Fruit fly (Drosophila melanogaster) whole organism, pupa: ENCODE data around the gene Aven.

Experiments
- CG10348 ChIP-seq: fragments of 200-800 bp; sonication (Bioruptor generic); IDR thresholded peaks from 2 replicates; pipeline ENCODE4 v1.3.6; 2022; ENCODE audit warnings: missing biosample characterization, missing genetic modification characterization
- CG12605 ChIP-seq: fragments of 200-800 bp; sonication (Bioruptor generic); IDR thresholded peaks from 2 replicates; pipeline ENCODE4 v1.3.6; 2022; ENCODE audit warnings: missing biosample characterization, missing genetic modification characterization
- CG13204 ChIP-seq: fragments of 200-800 bp; sonication (Bioruptor generic); optimal IDR thresholded peaks from 2 replicates; lab custom pipeline; 2018; ENCODE audit warnings: missing biosample characterization, mild to moderate bottlenecking, missing genetic modification characterization, moderate library complexity
- CG14655 ChIP-seq: fragments of 200-800 bp; sonication (Bioruptor generic); optimal IDR thresholded peaks from 3 replicates; lab custom pipeline; 2017; ENCODE audit warnings: mild to moderate bottlenecking, missing biosample characterization, missing genetic modification reagents, missing genetic modification characterization
- CG15710 ChIP-seq: fragments of 200-800 bp; sonication (Bioruptor generic); optimal IDR thresholded peaks from 2 replicates; lab custom pipeline; 2018; ENCODE audit warnings: missing biosample characterization, mild to moderate bottlenecking, missing genetic modification characterization, moderate library complexity
- CG17806 ChIP-seq: fragments of 200-800 bp; sonication (Bioruptor generic); optimal IDR thresholded peaks from 2 replicates; lab custom pipeline; 2018; ENCODE audit warnings: missing biosample characterization, mild to moderate bottlenecking, missing genetic modification characterization, moderate library complexity
- CG32121 ChIP-seq: fragments of 200-800 bp; sonication (Bioruptor generic); IDR thresholded peaks from 2 replicates; pipeline ENCODE4 v1.3.6; 2022; ENCODE audit warnings: missing biosample characterization, missing genetic modification characterization
- CG34367 ChIP-seq: fragments of 200-800 bp; sonication (Bioruptor generic); optimal IDR thresholded peaks from 2 replicates; lab custom pipeline; 2018; ENCODE audit warnings: missing biosample characterization, mild to moderate bottlenecking, missing genetic modification characterization
- CG4496 ChIP-seq: fragments of 200-800 bp; sonication (Bioruptor generic); IDR thresholded peaks from 3 replicates; pipeline ENCODE4 v1.3.6; 2022; ENCODE audit warnings: missing biosample characterization, missing genetic modification characterization
- CG8159 ChIP-seq: fragments of 200-800 bp; sonication (Bioruptor generic); optimal IDR thresholded peaks from 3 replicates; lab custom pipeline; 2018; ENCODE audit warnings: missing biosample characterization, mild to moderate bottlenecking, missing genetic modification characterization, moderate library complexity
- CG8301 ChIP-seq: fragments of 200-800 bp; sonication (Bioruptor generic); optimal IDR thresholded peaks from 2 replicates; lab custom pipeline; 2018; ENCODE audit warnings: missing biosample characterization, mild to moderate bottlenecking, missing genetic modification characterization
- CG9948 ChIP-seq: fragments of 200-800 bp; sonication (Bioruptor generic); optimal IDR thresholded peaks from 2 replicates; lab custom pipeline; 2018; ENCODE audit warnings: missing biosample characterization, mild to moderate bottlenecking, missing genetic modification characterization, moderate library complexity
- D1 ChIP-seq: fragments of 200-800 bp; sonication (Bioruptor generic); optimal IDR thresholded peaks from 2 replicates; lab custom pipeline; 2018; ENCODE audit warnings: missing biosample characterization, mild to moderate bottlenecking, missing genetic modification characterization, moderate library complexity
- EcR ChIP-seq: fragments of 200-800 bp; sonication (Bioruptor generic); optimal IDR thresholded peaks from 3 replicates; lab custom pipeline; 2019; ENCODE audit warnings: missing biosample characterization, missing genetic modification characterization, mild to moderate bottlenecking, moderate library complexity, missing genetic modification reagents
- Ets98B ChIP-seq: fragments of 200-800 bp; sonication (Bioruptor generic); IDR thresholded peaks from 2 replicates; pipeline ENCODE4 v1.3.6; 2022; ENCODE audit warnings: missing biosample characterization, missing genetic modification characterization
- Pif1A ChIP-seq: fragments of 200-800 bp; sonication (Bioruptor generic); optimal IDR thresholded peaks from 3 replicates; lab custom pipeline; 2016; ENCODE audit warnings: missing biosample characterization, missing genetic modification characterization
- Pif1B ChIP-seq: fragments of 200-800 bp; sonication (Bioruptor generic); optimal IDR thresholded peaks from 3 replicates; lab custom pipeline; 2016; ENCODE audit warnings: missing biosample characterization, missing genetic modification characterization
- Snoo ChIP-seq: fragments of 200-800 bp; sonication (Bioruptor generic); optimal IDR thresholded peaks from 3 replicates; lab custom pipeline; 2017; ENCODE audit warnings: missing biosample characterization, mild to moderate bottlenecking, missing genetic modification characterization, inconsistent platforms
- fd96Ca ChIP-seq: fragments of 200-800 bp; sonication (Bioruptor generic); IDR thresholded peaks from 3 replicates; pipeline ENCODE4 v1.3.6; 2022; ENCODE audit warnings: missing biosample characterization, missing genetic modification characterization
- gl ChIP-seq: fragments of 200-800 bp; sonication (Bioruptor generic); optimal IDR thresholded peaks from 2 replicates; lab custom pipeline; 2018; ENCODE audit warnings: missing biosample characterization, mild to moderate bottlenecking, missing genetic modification characterization
- rn ChIP-seq: fragments of 200-800 bp; sonication (Bioruptor generic); IDR thresholded peaks from 2 replicates; pipeline ENCODE4 v1.3.6; 2022; ENCODE audit warnings: missing biosample characterization, missing genetic modification characterization

Aven gene

dm6 chrX:12673833-12674541 is 44.5 kb upstream of the Aven start:
- TF ChIP-seq CG8301 (tag; lab: Kevin White, UChicago) (peak; percentile 47), Pif1B (GFP tag; lab: Kevin White, UChicago) (peak; percentile 32), CG8159 (tag; lab: Kevin White, UChicago) (peak; percentile 45), CG9948 (tag; lab: Kevin White, UChicago) (peak; percentile 28), CG12605 (no peak), CG13204 (GFP tag; lab: Kevin White, UChicago) (peak; percentile 65), CG32121 (GFP tag; lab: Robert Waterston, UW) (no peak), CG10348 (no peak), EcR (peak; percentile 75), rn (GFP tag; lab: Robert Waterston, UW) (no peak), CG15710 (peak; percentile 53), CG14655 (GFP tag; lab: Kevin White, UChicago) (peak; percentile 69), Pif1A (GFP tag; lab: Kevin White, UChicago) (peak; percentile 27), Snoo (tag; lab: Kevin White, UChicago) (peak; percentile 44), D1 (tag; lab: Kevin White, UChicago) (no peak), Ets98B (GFP tag; lab: Robert Waterston, UW) (peak; percentile 31), gl (tag; lab: Kevin White, UChicago) (peak; percentile 74), CG4496 (peak; percentile 69), CG34367 (tag; lab: Kevin White, UChicago) (peak; percentile 51), CG17806 (tag; lab: Kevin White, UChicago) (peak; percentile 36), fd96Ca (GFP tag; lab: Robert Waterston, UW) (no peak)

dm6 chrX:12672317-12673172 is 43.1 kb upstream of the Aven start:
- TF ChIP-seq CG17806 (tag; lab: Kevin White, UChicago) = peak; percentile 43
- TF ChIP-seq CG8301 (tag; lab: Kevin White, UChicago) = peak; percentile 14
- TF ChIP-seq CG9948 (tag; lab: Kevin White, UChicago) = peak; percentile 36
- peak; percentile 55 for TF ChIP-seq CG8159 (tag; lab: Kevin White, UChicago)
- TF ChIP-seq Snoo (tag; lab: Kevin White, UChicago) = peak; percentile 4
- TF ChIP-seq CG14655 (GFP tag; lab: Kevin White, UChicago) = peak; percentile 12
- TF ChIP-seq CG13204 (GFP tag; lab: Kevin White, UChicago) = peak; percentile 78
- TF ChIP-seq CG34367 (tag; lab: Kevin White, UChicago) = peak; percentile 59
- TF ChIP-seq D1 (tag; lab: Kevin White, UChicago) = no peak
- no peak for TF ChIP-seq rn (GFP tag; lab: Robert Waterston, UW)
- peak; percentile 21; the same call in 2 of the 3 replicates for TF ChIP-seq fd96Ca (GFP tag; lab: Robert Waterston, UW)
- peak; percentile 36; the same call in 1 of the 2 replicates for TF ChIP-seq CG32121 (GFP tag; lab: Robert Waterston, UW)
- TF ChIP-seq CG10348 = no peak
- peak; percentile 83 for TF ChIP-seq gl (tag; lab: Kevin White, UChicago)
- peak; percentile 44; the same call in 1 of the 2 replicates for TF ChIP-seq Ets98B (GFP tag; lab: Robert Waterston, UW)
- peak; percentile 57 for TF ChIP-seq CG15710
- TF ChIP-seq Pif1B (GFP tag; lab: Kevin White, UChicago) = peak; percentile 41
- peak; percentile 76 for TF ChIP-seq EcR
- peak; percentile 52 for TF ChIP-seq CG4496
- TF ChIP-seq CG12605 = peak; percentile 76
- peak; percentile 51 for TF ChIP-seq Pif1A (GFP tag; lab: Kevin White, UChicago)

dm6 chrX:12670530-12671285 is 41.3 kb upstream of the Aven start:
- TF ChIP-seq Ets98B (GFP tag; lab: Robert Waterston, UW) = no peak

dm6 chrX:12669659-12670488 is 40.4 kb upstream of the Aven start:
- peak; percentile 66 for TF ChIP-seq CG8301 (tag; lab: Kevin White, UChicago)
- peak; percentile 56 for TF ChIP-seq Snoo (tag; lab: Kevin White, UChicago)
- peak; percentile 33; the same call in 1 of the 2 replicates for TF ChIP-seq CG12605
- peak; percentile 73 for TF ChIP-seq gl (tag; lab: Kevin White, UChicago)
- TF ChIP-seq CG34367 (tag; lab: Kevin White, UChicago) = peak; percentile 53
- TF ChIP-seq CG4496 = peak; percentile 80
- peak; percentile 25 for TF ChIP-seq D1 (tag; lab: Kevin White, UChicago)
- peak; percentile 58 for TF ChIP-seq CG17806 (tag; lab: Kevin White, UChicago)
- TF ChIP-seq CG10348 = no peak
- peak; percentile 64 for TF ChIP-seq CG14655 (GFP tag; lab: Kevin White, UChicago)
- TF ChIP-seq EcR = peak; percentile 61
- TF ChIP-seq Ets98B (GFP tag; lab: Robert Waterston, UW) = peak; percentile 65
- peak; percentile 51 for TF ChIP-seq CG9948 (tag; lab: Kevin White, UChicago)
- TF ChIP-seq Pif1B (GFP tag; lab: Kevin White, UChicago) = peak; percentile 9
- peak; percentile 73 for TF ChIP-seq CG8159 (tag; lab: Kevin White, UChicago)
- peak; percentile 66 for TF ChIP-seq CG13204 (GFP tag; lab: Kevin White, UChicago)
- TF ChIP-seq CG15710 = peak; percentile 73
- TF ChIP-seq rn (GFP tag; lab: Robert Waterston, UW) = peak; percentile 28; the same call in 1 of the 2 replicates
- peak; percentile 64; the same call in 2 of the 3 replicates for TF ChIP-seq fd96Ca (GFP tag; lab: Robert Waterston, UW)
- peak; percentile 65 for TF ChIP-seq Pif1A (GFP tag; lab: Kevin White, UChicago)
- peak; percentile 77 for TF ChIP-seq CG32121 (GFP tag; lab: Robert Waterston, UW)
